Worm (Caenorhabditis elegans) whole organism, mixed stage, embryonic: ENCODE measurements around the gene ant-1.3.

Experiments used
- M03D4.4 ChIP-seq: sonication (generic microtip); optimal IDR thresholded peaks from 2 replicates; lab custom pipeline; 2017; ENCODE audit warnings: mild to moderate bottlenecking, missing genetic modification characterization, missing compliant biosample characterization
- bed-3 ChIP-seq: fragments of 200-800 bp; sonication (Bioruptor generic); optimal IDR thresholded peaks from 3 replicates; lab custom pipeline; 2018; ENCODE audit warnings: mild to moderate bottlenecking, missing genetic modification characterization, moderate library complexity, missing compliant biosample characterization
- blmp-1 ChIP-seq: fragments of 150-350 bp; optimal IDR thresholded peaks from 2 replicates; lab custom pipeline; 2014; ENCODE audit warnings: missing biosample characterization, missing genetic modification characterization
- ceh-39 ChIP-seq: fragments of 150-350 bp; optimal IDR thresholded peaks from 2 replicates; lab custom pipeline; 2014; ENCODE audit warnings: missing biosample characterization, missing genetic modification characterization
- ceh-43 ChIP-seq: fragments of 200-800 bp; sonication (Bioruptor generic); optimal IDR thresholded peaks from 2 replicates; lab custom pipeline; 2018; ENCODE audit warnings: mild to moderate bottlenecking, missing genetic modification characterization, moderate library complexity, missing compliant biosample characterization
- ceh-83 ChIP-seq: fragments of 200-800 bp; sonication (Bioruptor generic); optimal IDR thresholded peaks from 2 replicates; lab custom pipeline; 2018; ENCODE audit warnings: mild to moderate bottlenecking, missing genetic modification characterization, missing compliant biosample characterization
- ces-1 ChIP-seq: fragments of 150-350 bp; optimal IDR thresholded peaks from 2 replicates; lab custom pipeline; 2014; ENCODE audit warnings: missing biosample characterization, missing genetic modification reagents, missing genetic modification characterization
- cnd-1 ChIP-seq: fragments of 200-800 bp; sonication (Bioruptor generic); optimal IDR thresholded peaks from 2 replicates; lab custom pipeline; 2018; ENCODE audit warnings: mild to moderate bottlenecking, missing genetic modification characterization, missing compliant biosample characterization
- drap-1 ChIP-seq: fragments of 200-800 bp; sonication (Bioruptor generic); optimal IDR thresholded peaks from 3 replicates; lab custom pipeline; 2018; ENCODE audit warnings: mild to moderate bottlenecking, missing genetic modification characterization, missing compliant biosample characterization
- elt-1 ChIP-seq: sonication (generic microtip); optimal IDR thresholded peaks from 2 replicates; lab custom pipeline; 2017; ENCODE audit warnings: missing genetic modification characterization, mild to moderate bottlenecking, missing compliant biosample characterization, antibody characterized with exemption, moderate library complexity, borderline replicate concordance; ENCODE audit not compliant: insufficient read depth
- elt-3 ChIP-seq: fragments of 150-350 bp; optimal IDR thresholded peaks from 2 replicates; lab custom pipeline; 2014; ENCODE audit warnings: missing biosample characterization, missing genetic modification characterization
- flh-1 ChIP-seq: fragments of 200-800 bp; sonication (Bioruptor generic); optimal IDR thresholded peaks from 2 replicates; lab custom pipeline; 2018; ENCODE audit warnings: mild to moderate bottlenecking, missing genetic modification characterization, moderate library complexity, missing compliant biosample characterization
- ham-2 ChIP-seq: fragments of 200-800 bp; sonication (Bioruptor generic); optimal IDR thresholded peaks from 2 replicates; lab custom pipeline; 2018; ENCODE audit warnings: mild to moderate bottlenecking, missing genetic modification characterization, missing compliant biosample characterization
- lin-13 ChIP-seq: fragments of 150-350 bp; optimal IDR thresholded peaks from 2 replicates; lab custom pipeline; 2014; ENCODE audit warnings: missing biosample characterization, missing genetic modification characterization
- mab-5 ChIP-seq: fragments of 150-350 bp; optimal IDR thresholded peaks from 2 replicates; lab custom pipeline; 2014; ENCODE audit warnings: missing biosample characterization, missing genetic modification characterization
- mls-2 ChIP-seq: sonication (generic microtip); optimal IDR thresholded peaks from 2 replicates; lab custom pipeline; 2016; ENCODE audit warnings: mild to moderate bottlenecking, missing genetic modification characterization, moderate library complexity, missing compliant biosample characterization
- nhr-12 ChIP-seq: fragments of 150-350 bp; optimal IDR thresholded peaks from 2 replicates; lab custom pipeline; 2014; ENCODE audit warnings: missing biosample characterization, missing genetic modification characterization
- nhr-2 ChIP-seq: fragments of 150-350 bp; optimal IDR thresholded peaks from 2 replicates; lab custom pipeline; 2014; ENCODE audit warnings: missing biosample characterization, missing genetic modification characterization
- nhr-237 ChIP-seq: fragments of 150-350 bp; optimal IDR thresholded peaks from 2 replicates; lab custom pipeline; 2014; ENCODE audit warnings: missing biosample characterization, missing genetic modification characterization
- nhr-28 ChIP-seq: fragments of 150-350 bp; optimal IDR thresholded peaks from 2 replicates; lab custom pipeline; 2014; ENCODE audit warnings: missing biosample characterization, missing genetic modification characterization
- nhr-76 ChIP-seq: sonication (generic microtip); optimal IDR thresholded peaks from 2 replicates; lab custom pipeline; 2017; ENCODE audit warnings: missing biosample characterization, missing genetic modification characterization
- pha-4 ChIP-seq: fragments of 150-350 bp; optimal IDR thresholded peaks from 2 replicates; lab custom pipeline; 2018; ENCODE audit warnings: missing biosample characterization, missing genetic modification reagents, missing genetic modification characterization
- snpc-4 ChIP-seq: fragments of 150-350 bp; optimal IDR thresholded peaks from 2 replicates; lab custom pipeline; 2014; ENCODE audit warnings: missing biosample characterization, missing genetic modification characterization
- sptf-1 ChIP-seq: sonication (generic microtip); optimal IDR thresholded peaks from 2 replicates; lab custom pipeline; 2017; ENCODE audit warnings: mild to moderate bottlenecking, missing genetic modification characterization, moderate library complexity, missing compliant biosample characterization
- unc-120 ChIP-seq: sonication (generic microtip); optimal IDR thresholded peaks from 2 replicates; lab custom pipeline; 2017; ENCODE audit warnings: missing genetic modification characterization, missing compliant biosample characterization; ENCODE audit not compliant: poor library complexity, severe bottlenecking
- unc-39 ChIP-seq: fragments of 150-350 bp; optimal IDR thresholded peaks from 2 replicates; lab custom pipeline; 2014; ENCODE audit warnings: missing biosample characterization, missing genetic modification characterization
- unc-62 ChIP-seq: fragments of 150-350 bp; optimal IDR thresholded peaks from 2 replicates; lab custom pipeline; 2014; ENCODE audit warnings: missing biosample characterization, missing genetic modification reagents, missing genetic modification characterization
- zip-8 ChIP-seq: fragments of 150-350 bp; optimal IDR thresholded peaks from 2 replicates; lab custom pipeline; 2014; ENCODE audit warnings: missing biosample characterization, missing genetic modification characterization
- ztf-11 ChIP-seq: fragments of 150-350 bp; optimal IDR thresholded peaks from 2 replicates; lab custom pipeline; 2014; ENCODE audit warnings: missing biosample characterization, missing genetic modification characterization

Gene ant-1.3

DNA sequence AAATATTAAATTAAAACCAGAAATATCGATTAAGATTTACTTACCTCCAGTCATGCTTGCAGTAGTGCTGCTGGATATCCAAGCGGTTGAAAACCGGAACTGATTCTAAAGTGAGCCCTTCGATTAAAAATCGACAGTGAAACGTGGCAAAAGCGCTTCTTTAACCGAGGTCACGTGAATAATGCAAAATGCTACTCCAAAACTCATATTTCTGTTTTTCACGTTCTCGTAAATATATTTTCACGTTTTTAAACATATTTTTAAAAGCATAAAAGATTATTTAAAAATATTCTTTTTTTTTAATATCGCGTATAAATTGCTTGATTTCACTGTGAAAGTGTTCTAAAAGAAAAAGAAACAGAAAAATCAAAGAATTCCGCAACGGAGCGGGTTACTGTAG is at the start of gene ant-1.3:
Gene ant-1.3, minus strand, starts transcription at position 101 of the 400 bp plus-strand sequence.
- no peak for TF ChIP-seq lin-13 (tag; lab: Kevin White, UChicago)
- TF ChIP-seq unc-39 (tag; lab: Kevin White, UChicago): no peak
- no peak for TF ChIP-seq bed-3
- no peak for TF ChIP-seq ztf-11 (tag; lab: Kevin White, UChicago)
- no peak for TF ChIP-seq elt-1 (tag; lab: Kevin White, UChicago)
- TF ChIP-seq unc-120 (tag; lab: Kevin White, UChicago): no peak
- no peak for TF ChIP-seq ceh-43 (GFP tag; lab: Kevin White, UChicago)
- no peak for TF ChIP-seq nhr-12 (tag; lab: Kevin White, UChicago)
- no peak for TF ChIP-seq cnd-1 (tag; lab: Kevin White, UChicago)
- TF ChIP-seq mab-5 (tag; lab: Kevin White, UChicago): no peak
- no peak for TF ChIP-seq nhr-237
- TF ChIP-seq flh-1 (GFP tag; lab: Kevin White, UChicago): no peak
- no peak for TF ChIP-seq blmp-1
- TF ChIP-seq M03D4.4: no peak
- TF ChIP-seq ces-1 (GFP tag; lab: Kevin White, UChicago): no peak
- no peak for TF ChIP-seq nhr-28
- TF ChIP-seq ceh-39: no peak

- no peak for TF ChIP-seq snpc-4 (tag; lab: Kevin White, UChicago)
- no peak for TF ChIP-seq M03D4.4
- no peak for TF ChIP-seq unc-39 (tag; lab: Kevin White, UChicago)
- no peak for TF ChIP-seq bed-3
- no peak for TF ChIP-seq mab-5 (tag; lab: Kevin White, UChicago)
These were observed 48.3 kb upstream of the ant-1.3 start, which contains the start of gene nhr-97 for ce11 chrIV:9757425-9757740. nhr-97 (plus strand) TSS chrIV:9757641.

ce11 chrIV:9756647-9757424 is 47.7 kb upstream of the ant-1.3 start:
- TF ChIP-seq unc-62 (GFP tag; lab: Kevin White, UChicago) (no peak), ceh-43 (GFP tag; lab: Kevin White, UChicago) (no peak), ces-1 (GFP tag; lab: Kevin White, UChicago) (no peak), bed-3 (no peak), unc-120 (tag; lab: Kevin White, UChicago) (no peak), ceh-83 (GFP tag; lab: Kevin White, UChicago) (no peak), drap-1 (GFP tag; lab: Kevin White, UChicago) (no peak), mls-2 (no peak), ztf-11 (tag; lab: Kevin White, UChicago) (no peak)

ce11 chrIV:9755713-9756112 is 46.6 kb upstream of the ant-1.3 start:
- TF ChIP-seq pha-4 (tag; lab: Kevin White, UChicago) (no peak), nhr-28 (no peak), ham-2 (GFP tag; lab: Kevin White, UChicago) (no peak), ces-1 (GFP tag; lab: Kevin White, UChicago) (no peak), flh-1 (GFP tag; lab: Kevin White, UChicago) (no peak), cnd-1 (tag; lab: Kevin White, UChicago) (no peak), drap-1 (GFP tag; lab: Kevin White, UChicago) (no peak), nhr-2 (tag; lab: Kevin White, UChicago) (no peak), zip-8 (tag; lab: Kevin White, UChicago) (no peak), ceh-83 (GFP tag; lab: Kevin White, UChicago) (no peak), blmp-1 (no peak), nhr-12 (tag; lab: Kevin White, UChicago) (no peak), elt-3 (tag; lab: Kevin White, UChicago) (no peak), sptf-1 (tag; lab: Kevin White, UChicago) (no peak)

DNA sequence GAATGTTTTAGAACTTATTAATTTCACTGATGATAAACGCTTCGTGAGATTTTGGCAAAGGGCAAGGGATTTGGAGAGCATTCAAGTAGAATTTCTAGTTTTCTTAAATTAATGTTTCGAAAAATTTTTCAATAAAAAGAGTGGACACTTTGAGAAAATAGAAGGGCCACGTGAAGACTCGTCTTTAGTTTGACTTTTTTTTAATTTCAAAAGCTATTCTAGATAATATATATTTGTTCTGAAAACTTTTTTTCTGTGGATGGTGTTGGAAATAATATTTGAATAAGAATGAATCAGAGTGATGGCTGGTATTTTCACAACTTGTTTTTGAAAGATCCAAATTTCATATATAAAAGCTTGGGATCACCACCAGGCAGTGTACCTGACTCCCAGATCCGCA is 39.2 kb upstream of the ant-1.3 start, which contains the start of gene C28D4.8:
Gene C28D4.8, minus strand, starts transcription at position 101 of the 400 bp plus-strand sequence.
- no peak for TF ChIP-seq nhr-76 (tag; lab: Kevin White, UChicago)
- no peak for TF ChIP-seq unc-62 (GFP tag; lab: Kevin White, UChicago)
- no peak for TF ChIP-seq pha-4 (tag; lab: Kevin White, UChicago)
- no peak for TF ChIP-seq lin-13 (tag; lab: Kevin White, UChicago)
